Worm (Caenorhabditis elegans): ENCODE measurements around the gene F56B3.6.

The F56B3.6 gene

ce11 chrIV:756421-756820 lies 31.4 kb upstream of the F56B3.6 start, which contains the start of gene srt-23:
Gene srt-23, plus strand, starts transcription at chrIV:756721.
- TF ChIP-seq C34F6.9 (tag; optimal IDR thresholded peaks at IDR 0.05), result no peak
- no peak for TF ChIP-seq mbf-1 (tag; optimal IDR thresholded peaks at IDR 0.05)
- TF ChIP-seq nhr-10 (tag; optimal IDR thresholded peaks at IDR 0.05), result no peak
- TF ChIP-seq nhr-23 (tag; optimal IDR thresholded peaks at IDR 0.05), result no peak
- no peak for TF ChIP-seq sma-3 (GFP tag; optimal IDR thresholded peaks at IDR 0.05)
- TF ChIP-seq blmp-1 (tag; optimal IDR thresholded peaks at IDR 0.05; ENCODE audit: insufficient read depth), result no peak
- no peak for TF ChIP-seq unc-39 (tag; optimal IDR thresholded peaks at IDR 0.05)
- no peak for TF ChIP-seq ztf-4 (tag; optimal IDR thresholded peaks at IDR 0.05)
- TF ChIP-seq ceh-82 (tag; optimal IDR thresholded peaks at IDR 0.05), result no peak
- no peak for TF ChIP-seq nhr-11 (tag; optimal IDR thresholded peaks at IDR 0.05)
- TF ChIP-seq egl-27 (tag; optimal IDR thresholded peaks at IDR 0.05), result no peak
- no peak for TF ChIP-seq sma-9 (GFP tag; optimal IDR thresholded peaks at IDR 0.05)
- no peak for TF ChIP-seq sma-9 (tag; optimal IDR thresholded peaks at IDR 0.05)
- TF ChIP-seq mab-5 (tag; optimal IDR thresholded peaks at IDR 0.05), result no peak
- no peak for TF ChIP-seq unc-62 (GFP tag; optimal IDR thresholded peaks at IDR 0.05)
- no peak for TF ChIP-seq nhr-25 (tag; optimal IDR thresholded peaks at IDR 0.05)
- no peak for TF ChIP-seq dmd-4 (tag; optimal IDR thresholded peaks at IDR 0.05)

ce11 chrIV:756956-757355 lies 30.9 kb upstream of the F56B3.6 start:
- TF ChIP-seq sma-3 (GFP tag; optimal IDR thresholded peaks at IDR 0.05) (no peak), lin-39 (tag; optimal IDR thresholded peaks at IDR 0.05) (no peak), fos-1 (tag; optimal IDR thresholded peaks at IDR 0.05) (no peak), aly-2 (tag; optimal IDR thresholded peaks at IDR 0.05) (no peak), Y55F3AM.14 (GFP tag; optimal IDR thresholded peaks at IDR 0.05) (no peak), sma-9 (GFP tag; optimal IDR thresholded peaks at IDR 0.05) (no peak), sma-9 (tag; optimal IDR thresholded peaks at IDR 0.05) (no peak)

- no peak for TF ChIP-seq ceh-82 (tag; optimal IDR thresholded peaks at IDR 0.05)
- TF ChIP-seq peb-1 (tag; optimal IDR thresholded peaks at IDR 0.05), result no peak
- TF ChIP-seq alr-1 (tag; optimal IDR thresholded peaks at IDR 0.05), result no peak
- TF ChIP-seq C34F6.9 (tag; optimal IDR thresholded peaks at IDR 0.05), result no peak
- TF ChIP-seq nhr-129 (tag; optimal IDR thresholded peaks at IDR 0.05), result no peak
- TF ChIP-seq Y55F3AM.14 (GFP tag; optimal IDR thresholded peaks at IDR 0.05), result no peak
- no peak for TF ChIP-seq egl-27 (tag; optimal IDR thresholded peaks at IDR 0.05)
- TF ChIP-seq lsy-2 (tag; optimal IDR thresholded peaks at IDR 0.05), result no peak
- TF ChIP-seq lin-11 (tag; optimal IDR thresholded peaks at IDR 0.05), result no peak
- no peak for TF ChIP-seq ztf-1 (GFP tag; conservative IDR thresholded peaks at IDR 0.05)
- no peak for TF ChIP-seq unc-39 (tag; optimal IDR thresholded peaks at IDR 0.05)
- no peak for TF ChIP-seq mab-5 (tag; optimal IDR thresholded peaks at IDR 0.05)
These were observed 30.3 kb upstream of the F56B3.6 start for ce11 chrIV:757548-757947.

- TF ChIP-seq unc-55 (GFP tag; optimal IDR thresholded peaks at IDR 0.05) (peak; percentile 23), sma-9 (GFP tag; optimal IDR thresholded peaks at IDR 0.05) (no peak), sma-9 (tag; optimal IDR thresholded peaks at IDR 0.05) (no peak)
These were observed 27.6 kb upstream of the F56B3.6 start, which contains the start of gene gst-40 for ce11 chrIV:760267-760666. Gene gst-40, plus strand, starts transcription at chrIV:760502.

- TF ChIP-seq sma-9 (GFP tag; optimal IDR thresholded peaks at IDR 0.05) (peak; percentile 13), sma-9 (tag; optimal IDR thresholded peaks at IDR 0.05) (no peak), crh-2 (tag; optimal IDR thresholded peaks at IDR 0.05) (peak; percentile 19), ZK546.5 (tag; optimal IDR thresholded peaks at IDR 0.05) (no peak), ama-1 (optimal IDR thresholded peaks at IDR 0.05) (peak; percentile 80), ztf-11 (tag; optimal IDR thresholded peaks at IDR 0.05) (no peak), elt-1 (tag; optimal IDR thresholded peaks at IDR 0.05) (no peak), mab-5 (tag; optimal IDR thresholded peaks at IDR 0.05) (no peak), nhr-21 (tag; optimal IDR thresholded peaks at IDR 0.05) (peak; percentile 26), sma-3 (GFP tag; optimal IDR thresholded peaks at IDR 0.05) (peak; percentile 78)
These were observed 25.8 kb upstream of the F56B3.6 start for ce11 chrIV:762016-762459.
